Worm (Caenorhabditis elegans) whole organism, young adult: Measurements from ENCODE around the gene F21G4.1.
A peak's percentile ranks its signal among the peaks of the same experiment; 100 is the strongest.

Source experiments
- B0035.1 ChIP-seq: sonication (generic microtip); optimal IDR thresholded peaks from 2 replicates; lab custom pipeline; 2016; ENCODE audit warnings: missing genetic modification characterization, mild to moderate bottlenecking, missing compliant biosample characterization, missing genotype, missing genetic modification reagents
- B0336.3 ChIP-seq: fragments of 200-800 bp; sonication (Bioruptor generic); IDR thresholded peaks from 2 replicates; pipeline ENCODE4 v1.3.6; 2022; ENCODE audit warnings: missing genetic modification characterization, missing compliant biosample characterization
- C17E4.6 ChIP-seq: fragments of 200-800 bp; sonication (Bioruptor generic); IDR thresholded peaks from 2 replicates; pipeline ENCODE4 v1.3.6; 2022; ENCODE audit warnings: missing genetic modification reagents, missing genetic modification characterization, missing compliant biosample characterization
- F10E7.11 ChIP-seq: sonication (generic microtip); optimal IDR thresholded peaks from 2 replicates; lab custom pipeline; 2017; ENCODE audit warnings: mild to moderate bottlenecking, missing genetic modification characterization, moderate library complexity, missing compliant biosample characterization
- F39B2.1 ChIP-seq: fragments of 200-800 bp; sonication (Bioruptor generic); IDR thresholded peaks from 2 replicates; pipeline ENCODE4 v1.3.6; 2022; ENCODE audit warnings: missing genetic modification reagents, missing genetic modification characterization, missing compliant biosample characterization
- F49E8.2 ChIP-seq: sonication (generic microtip); optimal IDR thresholded peaks from 3 replicates; lab custom pipeline; 2017; ENCODE audit warnings: missing genetic modification characterization, mild to moderate bottlenecking, missing compliant biosample characterization, antibody characterized with exemption, moderate library complexity; ENCODE audit not compliant: insufficient read depth
- F52B5.7 ChIP-seq: sonication (generic microtip); optimal IDR thresholded peaks from 2 replicates; lab custom pipeline; 2016; ENCODE audit warnings: mild to moderate bottlenecking, missing genetic modification characterization, missing compliant biosample characterization
- K12H6.12 ChIP-seq: fragments of 200-800 bp; sonication (Bioruptor generic); optimal IDR thresholded peaks from 2 replicates; lab custom pipeline; 2018; ENCODE audit warnings: mild to moderate bottlenecking, missing genetic modification characterization, missing compliant biosample characterization
- T07F8.4 ChIP-seq: sonication (generic microtip); optimal IDR thresholded peaks from 2 replicates; lab custom pipeline; 2016; ENCODE audit warnings: mild to moderate bottlenecking, missing genetic modification characterization, moderate library complexity, missing compliant biosample characterization
- Y53F4B.3 ChIP-seq: fragments of 200-800 bp; sonication (Bioruptor generic); IDR thresholded peaks from 2 replicates; pipeline ENCODE4 v1.3.6; 2022; ENCODE audit warnings: missing genetic modification reagents, missing genetic modification characterization, missing compliant biosample characterization
- Y56A3A.18 ChIP-seq: fragments of 200-800 bp; sonication (Bioruptor generic); IDR thresholded peaks from 2 replicates; pipeline ENCODE4 v1.3.6; 2022; ENCODE audit warnings: missing genetic modification reagents, missing genetic modification characterization, missing compliant biosample characterization
- ZK185.1 ChIP-seq: sonication (generic microtip); optimal IDR thresholded peaks from 2 replicates; lab custom pipeline; 2016; ENCODE audit warnings: mild to moderate bottlenecking, missing genetic modification characterization, missing compliant biosample characterization; ENCODE audit not compliant: poor library complexity, severe bottlenecking
- akir-1 ChIP-seq: fragments of 200-800 bp; sonication (Bioruptor generic); optimal IDR thresholded peaks from 2 replicates; lab custom pipeline; 2018; ENCODE audit warnings: mild to moderate bottlenecking, missing genetic modification characterization, moderate library complexity, missing compliant biosample characterization
- ama-1 ChIP-seq, 3 experiments: fragments of 150-350 bp in 1 of 3; sonication (generic microtip) in 2 of 3; optimal IDR thresholded peaks; 2 replicates each; lab custom pipeline; 2014 to 2018; ENCODE audit warnings: missing biosample characterization in 2 of 3, missing genetic modification characterization in 2 of 3, missing genetic modification reagents in 2 of 3
- attf-5 ChIP-seq: fragments of 200-800 bp; sonication (Bioruptor generic); optimal IDR thresholded peaks from 2 replicates; lab custom pipeline; 2018; ENCODE audit warnings: mild to moderate bottlenecking, missing genetic modification characterization, missing compliant biosample characterization
- ccch-3 ChIP-seq: fragments of 200-800 bp; sonication (Bioruptor generic); optimal IDR thresholded peaks from 2 replicates; lab custom pipeline; 2018; ENCODE audit warnings: mild to moderate bottlenecking, missing genetic modification characterization, missing compliant biosample characterization
- cebp-2 ChIP-seq: fragments of 200-800 bp; sonication (Bioruptor generic); IDR thresholded peaks from 2 replicates; pipeline ENCODE4 v1.3.6; 2022; ENCODE audit warnings: missing genetic modification characterization, missing compliant biosample characterization
- ceh-100 ChIP-seq: fragments of 200-800 bp; sonication (Bioruptor generic); IDR thresholded peaks from 2 replicates; pipeline ENCODE4 v1.3.6; 2022; ENCODE audit warnings: missing genetic modification reagents, missing genetic modification characterization, missing compliant biosample characterization
- ceh-27 ChIP-seq: fragments of 200-800 bp; sonication (Bioruptor generic); optimal IDR thresholded peaks from 2 replicates; lab custom pipeline; 2018; ENCODE audit warnings: mild to moderate bottlenecking, missing genetic modification characterization, moderate library complexity, missing compliant biosample characterization
- dox-1 ChIP-seq: fragments of 200-800 bp; sonication (Bioruptor generic); IDR thresholded peaks from 2 replicates; pipeline ENCODE4 v1.3.6; 2022; ENCODE audit warnings: missing genetic modification reagents, missing genetic modification characterization, missing compliant biosample characterization
- egl-18 ChIP-seq: fragments of 200-800 bp; sonication (Bioruptor generic); IDR thresholded peaks from 2 replicates; pipeline ENCODE4 v1.3.6; 2022; ENCODE audit warnings: missing genetic modification reagents, missing genetic modification characterization, missing compliant biosample characterization
- egrh-3 ChIP-seq: fragments of 200-800 bp; sonication (Bioruptor generic); IDR thresholded peaks from 2 replicates; pipeline ENCODE4 v1.3.6; 2022; ENCODE audit warnings: missing genetic modification reagents, missing genetic modification characterization, missing compliant biosample characterization
- ekl-4 ChIP-seq: fragments of 200-800 bp; sonication (Bioruptor generic); IDR thresholded peaks from 2 replicates; pipeline ENCODE4 v1.3.6; 2022; ENCODE audit warnings: missing genetic modification reagents, missing genetic modification characterization, missing compliant biosample characterization
- ets-4 ChIP-seq: fragments of 200-800 bp; sonication (Bioruptor generic); optimal IDR thresholded peaks from 2 replicates; lab custom pipeline; 2018; ENCODE audit warnings: mild to moderate bottlenecking, missing genetic modification characterization, missing compliant biosample characterization
- fkh-3 ChIP-seq: sonication (generic microtip); optimal IDR thresholded peaks from 2 replicates; lab custom pipeline; 2016; ENCODE audit warnings: mild to moderate bottlenecking, missing genetic modification characterization, missing compliant biosample characterization
- him-1 ChIP-seq: sonication (generic microtip); optimal IDR thresholded peaks from 2 replicates; lab custom pipeline; 2016; ENCODE audit warnings: missing genotype, missing genetic modification reagents, missing genetic modification characterization, missing compliant biosample characterization
- hrde-1 ChIP-seq: sonication (generic microtip); optimal IDR thresholded peaks from 2 replicates; lab custom pipeline; 2016; ENCODE audit warnings: missing genetic modification characterization, mild to moderate bottlenecking, missing compliant biosample characterization, moderate library complexity, missing genotype, missing genetic modification reagents, borderline replicate concordance
- let-526 ChIP-seq: fragments of 200-800 bp; sonication (Bioruptor generic); IDR thresholded peaks from 2 replicates; pipeline ENCODE4 v1.3.6; 2022; ENCODE audit warnings: missing genetic modification reagents, missing genetic modification characterization, missing compliant biosample characterization
- let-607 ChIP-seq, 2 experiments: fragments of 200-800 bp in 1 of 2; sonication (Bioruptor generic) in 1 of 2; sonication (generic microtip) in 1 of 2; optimal IDR thresholded peaks; 2 replicates each; lab custom pipeline; 2016 to 2018; ENCODE audit warnings: mild to moderate bottlenecking in 2 of 2, missing compliant biosample characterization in 2 of 2, missing genetic modification characterization in 2 of 2, moderate library complexity in 2 of 2, missing genotype in 1 of 2
- lin-26 ChIP-seq: fragments of 200-800 bp; sonication (Bioruptor generic); IDR thresholded peaks from 2 replicates; pipeline ENCODE4 v1.3.6; 2022; ENCODE audit warnings: missing genetic modification reagents, missing genetic modification characterization, missing compliant biosample characterization
- lin-35 ChIP-seq, 3 experiments: fragments of 150-350 bp in 2 of 3; sonication (generic microtip) in 1 of 3; optimal IDR thresholded peaks; 2 replicates each; lab custom pipeline; 2014 to 2018; ENCODE audit warnings: missing biosample characterization in 3 of 3, missing genetic modification characterization in 3 of 3, missing genetic modification reagents in 3 of 3
- lin-54 ChIP-seq: fragments of 200-800 bp; sonication (Bioruptor generic); optimal IDR thresholded peaks from 2 replicates; lab custom pipeline; 2018; ENCODE audit warnings: mild to moderate bottlenecking, missing genetic modification characterization, missing compliant biosample characterization
- madf-10 ChIP-seq: sonication (generic microtip); optimal IDR thresholded peaks from 2 replicates; lab custom pipeline; 2016; ENCODE audit warnings: mild to moderate bottlenecking, missing genetic modification characterization, missing compliant biosample characterization
- madf-8 ChIP-seq: fragments of 200-800 bp; sonication (Bioruptor generic); conservative IDR thresholded peaks from 2 replicates; pipeline ENCODE4 v1.3.6; 2022; ENCODE audit warnings: missing genetic modification reagents, missing genetic modification characterization, missing compliant biosample characterization
- nhr-120 ChIP-seq: fragments of 200-800 bp; sonication (Bioruptor generic); IDR thresholded peaks from 2 replicates; pipeline ENCODE4 v1.3.6; 2022; ENCODE audit warnings: missing genetic modification characterization, missing compliant biosample characterization
- nhr-80 ChIP-seq: sonication (generic microtip); optimal IDR thresholded peaks from 2 replicates; lab custom pipeline; 2016; ENCODE audit warnings: missing genetic modification characterization, missing compliant biosample characterization
- pbrm-1 ChIP-seq: fragments of 200-800 bp; sonication (Bioruptor generic); IDR thresholded peaks from 2 replicates; pipeline ENCODE4 v1.3.6; 2022; ENCODE audit warnings: missing genetic modification reagents, missing genetic modification characterization, missing compliant biosample characterization
- rec-8 ChIP-seq, 2 experiments: sonication (generic microtip); optimal IDR thresholded peaks; 2 replicates each; lab custom pipeline; 2016; ENCODE audit warnings: mild to moderate bottlenecking in 2 of 2, missing genetic modification characterization in 2 of 2, missing genetic modification reagents in 2 of 2, missing genotype in 2 of 2, missing biosample characterization in 1 of 2, missing compliant biosample characterization in 1 of 2, moderate library complexity in 1 of 2
- rpc-1 ChIP-seq, 2 experiments: fragments of 150-350 bp in 1 of 2; sonication (generic microtip) in 1 of 2; optimal IDR thresholded peaks; 2 replicates each; lab custom pipeline; 2014 to 2018; ENCODE audit warnings: missing biosample characterization in 1 of 2, missing genetic modification characterization in 1 of 2, missing genetic modification reagents in 1 of 2, missing genotype in 1 of 2
- snpc-1.1 ChIP-seq: sonication (generic microtip); optimal IDR thresholded peaks from 2 replicates; lab custom pipeline; 2017; ENCODE audit warnings: missing genetic modification characterization, mild to moderate bottlenecking, missing compliant biosample characterization, antibody characterized with exemption, moderate library complexity, missing genotype, missing genetic modification reagents; ENCODE audit not compliant: insufficient read depth
- tbp1 ChIP-seq: fragments of 200-800 bp; sonication (Bioruptor generic); optimal IDR thresholded peaks from 2 replicates; lab custom pipeline; 2018; ENCODE audit warnings: mild to moderate bottlenecking, missing genetic modification characterization, missing compliant biosample characterization
- zfh-2 ChIP-seq: fragments of 200-800 bp; sonication (Bioruptor generic); conservative IDR thresholded peaks from 2 replicates; pipeline ENCODE4 v1.3.6; 2022; ENCODE audit warnings: missing genetic modification reagents, missing genetic modification characterization, missing compliant biosample characterization
- zim-3 ChIP-seq: sonication (generic microtip); optimal IDR thresholded peaks from 2 replicates; lab custom pipeline; 2017; ENCODE audit warnings: mild to moderate bottlenecking, missing genetic modification characterization, moderate library complexity, missing compliant biosample characterization
- ztf-22 ChIP-seq: fragments of 200-800 bp; sonication (Bioruptor generic); optimal IDR thresholded peaks from 2 replicates; lab custom pipeline; 2018; ENCODE audit warnings: mild to moderate bottlenecking, missing genetic modification characterization, moderate library complexity, missing compliant biosample characterization
- ztf-26 ChIP-seq: sonication (generic microtip); optimal IDR thresholded peaks from 2 replicates; lab custom pipeline; 2017; ENCODE audit warnings: missing genetic modification characterization, missing compliant biosample characterization
- ztf-28 ChIP-seq: fragments of 200-800 bp; sonication (Bioruptor generic); IDR thresholded peaks from 2 replicates; pipeline ENCODE4 v1.3.6; 2022; ENCODE audit warnings: missing genetic modification reagents, missing genetic modification characterization, missing compliant biosample characterization

Gene F21G4.1

ce11 chrX:9932226-9932773 lies 40.2 kb upstream of the F21G4.1 start, which contains the start of gene tsp-21 (continued):
- peak; percentile 17 for TF ChIP-seq ets-4 (GFP tag; lab: Kevin White, UChicago)
- TF ChIP-seq T07F8.4 (tag; lab: Kevin White, UChicago), result no peak
- peak; percentile 71; the same call in 1 of the 2 replicates for TF ChIP-seq B0336.3 (GFP tag; lab: Robert Waterston, UW)
- TF ChIP-seq madf-10, result peak; percentile 50
- TF ChIP-seq nhr-120, result no peak
- TF ChIP-seq hrde-1 (tag; lab: Kevin White, UChicago), result no peak
- peak in 1 of 3 experiments; percentile 47 for TF ChIP-seq lin-35 (GFP tag; optimal IDR thresholded peaks at IDR 0.05; lab: Kevin White, UChicago)
- no peak for TF ChIP-seq ekl-4 (GFP tag; lab: Robert Waterston, UW)
- TF ChIP-seq egrh-3, result peak; percentile 74
- TF ChIP-seq ceh-27 (GFP tag; lab: Kevin White, UChicago), result peak; percentile 89
- no peak for TF ChIP-seq F39B2.1 (GFP tag; lab: Robert Waterston, UW)
- TF ChIP-seq F10E7.11 (tag; lab: Kevin White, UChicago), result no peak
- 0 out of 2 replicates have a peak, but pooled peaks have one; percentile 16 for TF ChIP-seq pbrm-1 (GFP tag; lab: Robert Waterston, UW)
- TF ChIP-seq lin-26, result peak; percentile 48
- no peak for TF ChIP-seq akir-1 (GFP tag; lab: Kevin White, UChicago)
- TF ChIP-seq let-526, result 0 out of 2 replicates have a peak, but pooled peaks have one; percentile 10
- TF ChIP-seq B0035.1 (tag; lab: Kevin White, UChicago), result no peak
- TF ChIP-seq ztf-26 (tag; lab: Kevin White, UChicago), result peak; percentile 42
- no peak for TF ChIP-seq F52B5.7 (tag; lab: Kevin White, UChicago)
- no peak for TF ChIP-seq F49E8.2 (tag; lab: Kevin White, UChicago)
- TF ChIP-seq ZK185.1 (tag; lab: Kevin White, UChicago), result no peak
- peak; percentile 9 for TF ChIP-seq lin-54 (GFP tag; lab: Kevin White, UChicago)
- TF ChIP-seq cebp-2, result no peak
- peak; percentile 83 for TF ChIP-seq zfh-2 (GFP tag; lab: Robert Waterston, UW)
- no peak for TF ChIP-seq snpc-1.1 (tag; lab: Kevin White, UChicago)
- TF ChIP-seq him-1 (tag; lab: Kevin White, UChicago), result no peak
- peak; percentile 35 for TF ChIP-seq tbp1 (GFP tag; lab: Kevin White, UChicago)
- TF ChIP-seq fkh-3, result no peak
- no peak for TF ChIP-seq ztf-28 (GFP tag; lab: Robert Waterston, UW)
- TF ChIP-seq let-607 (tag; optimal IDR thresholded peaks at IDR 0.05; lab: Kevin White, UChicago), result peak in 1 of 2 experiments; percentile 36
- no peak for TF ChIP-seq egl-18 (GFP tag; lab: Robert Waterston, UW)
- TF ChIP-seq ceh-100, result no peak
- TF ChIP-seq nhr-80, result peak; percentile 90
- peak; percentile 59; the same call in 1 of the 2 replicates for TF ChIP-seq C17E4.6
- TF ChIP-seq madf-8 (GFP tag; lab: Robert Waterston, UW), result no peak
- TF ChIP-seq zim-3 (tag; lab: Kevin White, UChicago), result no peak
- no peak for TF ChIP-seq rpc-1 (optimal IDR thresholded peaks at IDR 0.05; lab: Kevin White, UChicago)
- TF ChIP-seq rpc-1 (tag; optimal IDR thresholded peaks at IDR 0.05; lab: Kevin White, UChicago), result no peak
- TF ChIP-seq K12H6.12, result peak; percentile 61
- TF ChIP-seq ccch-3 (GFP tag; lab: Kevin White, UChicago), result no peak
- no peak for TF ChIP-seq Y53F4B.3
- no peak for TF ChIP-seq ama-1 (optimal IDR thresholded peaks at IDR 0.05; lab: Kevin White, UChicago)
- TF ChIP-seq ama-1 (GFP tag; optimal IDR thresholded peaks at IDR 0.05; lab: Kevin White, UChicago), result no peak
- peak; percentile 88; the same call in 1 of the 2 replicates for TF ChIP-seq dox-1
- no peak for TF ChIP-seq rec-8 (tag; optimal IDR thresholded peaks at IDR 0.05; lab: Kevin White, UChicago)
- peak; percentile 60 for TF ChIP-seq attf-5 (GFP tag; lab: Kevin White, UChicago)
- TF ChIP-seq Y56A3A.18 (GFP tag; lab: Robert Waterston, UW), result 0 out of 2 replicates have a peak, but pooled peaks have one; percentile 30
- no peak for TF ChIP-seq ztf-22 (GFP tag; lab: Kevin White, UChicago)
